Worm (Caenorhabditis elegans): ENCODE data around the gene M03F4.4.

Gene M03F4.4

DNA sequence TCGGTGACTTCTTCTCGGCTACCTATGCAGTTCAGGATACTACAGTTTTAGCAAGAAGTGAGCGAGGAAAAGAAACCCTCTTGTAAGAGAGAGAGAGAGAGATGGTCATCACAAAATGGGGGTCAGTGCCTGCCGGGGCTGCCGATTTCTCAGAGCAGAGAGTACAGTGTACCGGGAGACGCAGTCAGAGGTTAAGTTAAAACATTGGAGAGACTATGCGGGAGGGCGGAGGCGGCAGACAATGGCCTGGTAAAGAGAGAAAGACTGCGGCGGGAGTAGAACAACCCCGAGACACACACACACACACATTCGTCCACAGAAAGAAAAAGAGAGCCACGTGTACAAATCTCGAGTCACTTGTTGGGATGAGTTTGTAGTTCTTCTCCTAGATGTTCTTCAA lies 14.2 kb upstream of the M03F4.4 start (continued):
- TF ChIP-seq ceh-28 (tag; optimal IDR thresholded peaks at IDR 0.05): no peak
- no peak for TF ChIP-seq zip-11 (GFP tag; IDR thresholded peaks at IDR 0.05)

DNA sequence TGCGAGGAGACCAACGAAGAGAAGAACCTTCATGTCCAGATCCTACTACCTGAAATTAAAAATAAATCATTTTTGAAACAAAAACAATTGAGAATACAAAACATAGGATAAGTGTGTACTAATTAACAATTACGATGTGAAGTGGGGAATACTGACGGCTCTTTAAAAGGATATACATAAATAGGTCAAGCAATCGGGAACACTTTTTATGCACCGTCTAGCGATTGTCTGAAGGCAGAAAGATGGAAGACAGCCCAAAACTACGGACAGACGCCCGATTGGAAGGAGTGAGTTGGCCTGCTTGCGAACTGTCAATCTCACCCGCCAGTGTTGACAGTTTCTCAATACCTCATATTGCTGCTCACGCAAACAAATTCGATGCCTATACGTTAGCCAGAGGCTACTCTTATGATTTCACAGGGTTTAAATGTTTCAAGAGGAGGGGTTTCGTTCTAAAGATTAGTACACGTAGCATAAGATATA lies 13.7 kb upstream of the M03F4.4 start, which contains the start of gene calu-1:
calu-1 (minus strand) TSS at position 51 of the 483 bp plus-strand sequence.
- TF ChIP-seq duxl-1 (tag; optimal IDR thresholded peaks at IDR 0.05; ENCODE audit: poor library complexity) (no peak), nhr-28 (tag; optimal IDR thresholded peaks at IDR 0.05) (no peak), ZK337.2 (GFP tag; IDR thresholded peaks at IDR 0.05) (no peak), daf-16 (GFP tag; optimal IDR thresholded peaks at IDR 0.05) (peak in 1 of 2 experiments; percentile 5), daf-16 (tag; optimal IDR thresholded peaks at IDR 0.05) (peak; percentile 18), ceh-32 (tag; optimal IDR thresholded peaks at IDR 0.05; ENCODE audit: poor library complexity) (no peak), unc-130 (GFP tag; optimal IDR thresholded peaks at IDR 0.05) (no peak), Y5F2A.4 (GFP tag; optimal IDR thresholded peaks at IDR 0.05) (no peak), hlh-30 (tag; optimal IDR thresholded peaks at IDR 0.05; ENCODE audit: insufficient read depth) (no peak), dve-1 (tag; optimal IDR thresholded peaks at IDR 0.05; ENCODE audit: insufficient read depth) (peak; percentile 6), D1046.2 (GFP tag; IDR thresholded peaks at IDR 0.05) (no peak), spr-1 (tag; optimal IDR thresholded peaks at IDR 0.05) (no peak), aha-1 (tag) (peak; percentile 43), pha-4 (GFP tag; IDR thresholded peaks at IDR 0.05) (peak; percentile 53; the same call in 1 of the 2 replicates), pha-4 (tag; optimal IDR thresholded peaks at IDR 0.05) (no peak), nhr-6 (tag; optimal IDR thresholded peaks at IDR 0.05) (no peak), T20F7.1 (GFP tag; optimal IDR thresholded peaks at IDR 0.05) (peak; percentile 32), gei-8 (GFP tag; optimal IDR thresholded peaks at IDR 0.05) (no peak), mdt-29 (GFP tag; IDR thresholded peaks at IDR 0.05) (peak; percentile 54; the same call in 1 of the 2 replicates), lin-39 (tag; optimal IDR thresholded peaks at IDR 0.05) (no peak), ztf-11 (tag; optimal IDR thresholded peaks at IDR 0.05) (no peak), mxl-2 (GFP tag; conservative IDR thresholded peaks at IDR 0.05) (no peak), Y105C5A.15 (GFP tag; IDR thresholded peaks at IDR 0.05) (no peak), fkh-10 (GFP tag; optimal IDR thresholded peaks at IDR 0.05) (no peak), daf-12 (tag; optimal IDR thresholded peaks at IDR 0.05) (no peak), jun-1 (tag; optimal IDR thresholded peaks at IDR 0.05) (no peak), ztf-7 (tag; optimal IDR thresholded peaks at IDR 0.05) (no peak), dmd-6 (GFP tag; IDR thresholded peaks at IDR 0.05) (peak; percentile 94), mdl-1 (tag; optimal IDR thresholded peaks at IDR 0.05) (no peak), F49E8.2 (tag; optimal IDR thresholded peaks at IDR 0.05; ENCODE audit: borderline replicate concordance) (no peak), snpc-4 (tag; optimal IDR thresholded peaks at IDR 0.05) (no peak), php-3 (GFP tag; IDR thresholded peaks at IDR 0.05) (0 out of 2 replicates have a peak, but pooled peaks have one; percentile 32), tra-1 (GFP tag; IDR thresholded peaks at IDR 0.05) (peak; percentile 95), nhr-10 (tag; optimal IDR thresholded peaks at IDR 0.05) (no peak), ceh-28 (tag; optimal IDR thresholded peaks at IDR 0.05) (no peak), ceh-62 (tag; optimal IDR thresholded peaks at IDR 0.05) (no peak), lin-1 (GFP tag; IDR thresholded peaks at IDR 0.05) (peak; percentile 39; the same call in 1 of the 2 replicates), lsy-2 (tag; optimal IDR thresholded peaks at IDR 0.05) (no peak), hlh-11 (tag; optimal IDR thresholded peaks at IDR 0.05) (peak; percentile 6), zip-11 (GFP tag; IDR thresholded peaks at IDR 0.05) (no peak), lin-15B (tag; optimal IDR thresholded peaks at IDR 0.05) (no peak), unc-62 (GFP tag; optimal IDR thresholded peaks at IDR 0.05 in 1 of 2) (peak; percentile 12 to 36), unc-62 (tag; optimal IDR thresholded peaks at IDR 0.05) (no peak), attf-4 (tag; optimal IDR thresholded peaks at IDR 0.05) (no peak)

All from whole organism, L4 larva.